Fruit fly (Drosophila melanogaster): ENCODE measurements around the gene Mst84B.
A peak's percentile ranks its signal among the peaks of the same experiment; 100 is the strongest.

Gene Mst84B

DNA sequence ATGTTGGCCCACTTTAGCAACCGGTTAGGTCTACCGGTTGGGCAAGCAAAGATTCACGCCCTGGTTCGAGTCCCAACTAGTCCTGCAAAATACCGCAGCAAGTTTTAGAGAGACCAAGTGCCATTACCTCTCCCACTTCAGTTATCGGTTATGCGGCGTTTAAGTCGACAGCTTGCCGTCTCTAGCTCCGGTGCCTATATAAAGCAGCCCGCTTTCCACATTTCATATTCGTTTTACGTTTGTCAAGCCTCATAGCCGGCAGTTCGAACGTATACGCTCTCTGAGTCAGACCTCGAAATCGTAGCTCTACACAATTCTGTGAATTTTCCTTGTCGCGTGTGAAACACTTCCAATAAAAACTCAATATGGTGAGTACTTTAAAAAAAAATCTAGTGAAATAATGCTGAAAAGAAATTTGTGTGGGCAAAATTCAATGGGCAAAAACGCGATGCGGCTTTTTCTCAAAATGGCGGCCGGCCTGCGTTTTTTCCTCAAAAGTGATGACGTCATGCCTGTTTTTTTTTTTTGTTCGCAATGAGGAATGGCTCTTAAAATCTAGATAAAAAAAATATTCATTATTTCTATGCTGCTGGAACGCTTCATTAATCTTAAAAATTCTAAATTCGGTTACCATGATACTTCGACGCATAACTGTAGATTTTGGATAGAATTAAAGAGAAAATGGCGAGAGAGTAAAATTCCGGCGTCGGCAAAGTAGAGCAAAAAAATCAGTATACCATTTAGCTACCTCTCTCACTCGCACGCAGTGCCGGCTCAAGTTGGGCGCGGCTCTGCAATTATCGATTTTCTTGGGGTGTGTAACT, 24.6 kb downstream of the Mst84B start, which contains the start of gene alphaTub84B (continued):
- peak; percentile 74; the same call in 1 of the 2 replicates for TF ChIP-seq bowl (GFP tag; IDR thresholded peaks at IDR 0.05)
- TF ChIP-seq pan (optimal IDR thresholded peaks at IDR 0.05): no peak
- TF ChIP-seq pan (GFP tag; optimal IDR thresholded peaks at IDR 0.05 in 1 of 2, IDR thresholded peaks at IDR 0.05 in 1 of 2): peak in 1 of 2 experiments; percentile 59
- peak; percentile 69 for TF ChIP-seq CG11723 (GFP tag; optimal IDR thresholded peaks at IDR 0.05)
- TF ChIP-seq Spps (tag; optimal IDR thresholded peaks at IDR 0.05): no peak
- peak; percentile 96 for TF ChIP-seq CG9797 (GFP tag; optimal IDR thresholded peaks at IDR 0.05)
- TF ChIP-seq gt (GFP tag; IDR thresholded peaks at IDR 0.05): no peak
- TF ChIP-seq run (tag; optimal IDR thresholded peaks at IDR 0.05): peak; percentile 2
- TF ChIP-seq esg (GFP tag; conservative IDR thresholded peaks at IDR 0.05): no peak
- TF ChIP-seq chif (GFP tag; optimal IDR thresholded peaks at IDR 0.05): peak; percentile 34 to 41
- TF ChIP-seq crol (GFP tag; IDR thresholded peaks at IDR 0.05): no peak
- no peak for TF ChIP-seq lola (GFP tag; optimal IDR thresholded peaks at IDR 0.05)
- peak; percentile 52 for TF ChIP-seq Xbp1 (GFP tag; optimal IDR thresholded peaks at IDR 0.05)
- peak; percentile 29 for TF ChIP-seq CG12155 (GFP tag; optimal IDR thresholded peaks at IDR 0.05)
- TF ChIP-seq CG30020 (tag; optimal IDR thresholded peaks at IDR 0.05): no peak
- peak; percentile 67 for TF ChIP-seq CG17328 (GFP tag; IDR thresholded peaks at IDR 0.05)
- no peak for TF ChIP-seq CG10654 (GFP tag; optimal IDR thresholded peaks at IDR 0.05)
- peak; percentile 23 for TF ChIP-seq CoRest (tag; optimal IDR thresholded peaks at IDR 0.05)
- peak; percentile 47 for TF ChIP-seq CG6813 (GFP tag; optimal IDR thresholded peaks at IDR 0.05)
- TF ChIP-seq CG1647 (GFP tag; optimal IDR thresholded peaks at IDR 0.05): peak; percentile 79
- peak; percentile 43 for TF ChIP-seq Hey (tag; optimal IDR thresholded peaks at IDR 0.05)
- peak; percentile 64 for TF ChIP-seq CG2678 (tag; optimal IDR thresholded peaks at IDR 0.05)
- TF ChIP-seq CG10321 (GFP tag; IDR thresholded peaks at IDR 0.05): 0 out of 2 replicates have a peak, but pooled peaks have one; percentile 27
- peak; percentile 89 for TF ChIP-seq ci (GFP tag; IDR thresholded peaks at IDR 0.05)
- TF ChIP-seq Vsx1 (GFP tag; optimal IDR thresholded peaks at IDR 0.05): peak; percentile 54
- TF ChIP-seq Hand (GFP tag; optimal IDR thresholded peaks at IDR 0.05): peak; percentile 39
- no peak; the same call in 2 of the 3 replicates for TF ChIP-seq CG11093 (GFP tag; IDR thresholded peaks at IDR 0.05)
- peak; percentile 60 for TF ChIP-seq CG4854 (GFP tag; optimal IDR thresholded peaks at IDR 0.05)
- TF ChIP-seq z (GFP tag; IDR thresholded peaks at IDR 0.05): no peak
- TF ChIP-seq CG11456 (GFP tag; IDR thresholded peaks at IDR 0.05): peak; percentile 83
- peak; percentile 81 for TF ChIP-seq CG4282 (GFP tag; optimal IDR thresholded peaks at IDR 0.05)
- TF ChIP-seq CG11696 (GFP tag; IDR thresholded peaks at IDR 0.05): peak; percentile 28; the same call in 1 of the 2 replicates
- peak; percentile 60 for TF ChIP-seq CG13287 (GFP tag; IDR thresholded peaks at IDR 0.05; ENCODE audit: partially characterized antibody)
- peak; percentile 49 for TF ChIP-seq dati (GFP tag; IDR thresholded peaks at IDR 0.05)
- TF ChIP-seq H2.0 (GFP tag; IDR thresholded peaks at IDR 0.05): 0 out of 2 replicates have a peak, but pooled peaks have one; percentile 23
- peak; percentile 34 for TF ChIP-seq CG1529 (GFP tag; optimal IDR thresholded peaks at IDR 0.05)
- peak; percentile 69 for TF ChIP-seq bbx (GFP tag; IDR thresholded peaks at IDR 0.05; ENCODE audit: partially characterized antibody)
- TF ChIP-seq chm (GFP tag; IDR thresholded peaks at IDR 0.05): peak; percentile 96
- peak; percentile 62; the same call in 1 of the 2 replicates for TF ChIP-seq nerfin-2 (GFP tag; IDR thresholded peaks at IDR 0.05; ENCODE audit: partially characterized antibody)
- peak; percentile 53 for TF ChIP-seq CG1792 (GFP tag; optimal IDR thresholded peaks at IDR 0.05)
- TF ChIP-seq Bgb (GFP tag; IDR thresholded peaks at IDR 0.05; ENCODE audit: partially characterized antibody): peak; percentile 77
- TF ChIP-seq CG2199 (GFP tag; IDR thresholded peaks at IDR 0.05): peak; percentile 85; the same call in 2 of the 3 replicates
- TF ChIP-seq CG9437 (GFP tag; optimal IDR thresholded peaks at IDR 0.05): no peak
- peak; percentile 82 for TF ChIP-seq Fer1 (GFP tag; optimal IDR thresholded peaks at IDR 0.05)
- peak; percentile 75 for TF ChIP-seq CHES-1-like (GFP tag; optimal IDR thresholded peaks at IDR 0.05)
- no peak for TF ChIP-seq CG15073 (GFP tag; optimal IDR thresholded peaks at IDR 0.05)
- peak; percentile 61 for TF ChIP-seq CG2120 (GFP tag; optimal IDR thresholded peaks at IDR 0.05)
- no peak for TF ChIP-seq Optix (GFP tag; IDR thresholded peaks at IDR 0.05)
- TF ChIP-seq Rfx (GFP tag; IDR thresholded peaks at IDR 0.05): peak; percentile 65

Measured in whole organism, embryonic.